Worm (Caenorhabditis elegans): ENCODE measurements around the gene R10E12.2.

- TF ChIP-seq W03F9.2 (tag; optimal IDR thresholded peaks at IDR 0.05), result no peak
- no peak for TF ChIP-seq dao-5 (tag; optimal IDR thresholded peaks at IDR 0.05)
- TF ChIP-seq him-1 (tag; optimal IDR thresholded peaks at IDR 0.05), result no peak
Measured at ce11 chrIII:9946806-9947419, 26.8 kb downstream of the R10E12.2 start, which contains the start of gene K03H1.7.
